Fruit fly (Drosophila melanogaster) whole organism, embryonic: ENCODE data around the gene Rlb1.

ENCODE experiments used
- Bgb ChIP-seq: fragments of 200-800 bp; sonication (Bioruptor generic); IDR thresholded peaks from 2 replicates; pipeline ENCODE4 v1.3.6; 2022; ENCODE audit warnings: missing biosample characterization, missing genetic modification characterization; ENCODE audit not compliant: partially characterized antibody
- Blimp-1 ChIP-seq: fragments of 200-800 bp; sonication (Bioruptor generic); optimal IDR thresholded peaks from 3 replicates; lab custom pipeline; 2018; ENCODE audit warnings: missing biosample characterization, missing genetic modification characterization, mild to moderate bottlenecking, moderate library complexity, missing genetic modification reagents
- CG11695 ChIP-seq: fragments of 200-800 bp; sonication (Bioruptor generic); IDR thresholded peaks from 3 replicates; pipeline ENCODE4 v1.3.6; 2022; ENCODE audit warnings: missing biosample characterization, missing genetic modification characterization
- CG14667 ChIP-seq: fragments of 200-800 bp; sonication (Bioruptor generic); IDR thresholded peaks from 2 replicates; pipeline ENCODE4 v1.3.6; 2022; ENCODE audit warnings: missing biosample characterization, missing genetic modification characterization
- CG17359 ChIP-seq: fragments of 200-800 bp; sonication (Bioruptor generic); optimal IDR thresholded peaks from 3 replicates; lab custom pipeline; 2018; ENCODE audit warnings: missing biosample characterization, mild to moderate bottlenecking, missing genetic modification characterization, moderate library complexity
- CG17612 ChIP-seq: fragments of 200-800 bp; sonication (Bioruptor generic); IDR thresholded peaks from 2 replicates; pipeline ENCODE4 v1.3.6; 2022; ENCODE audit warnings: missing biosample characterization, missing genetic modification characterization
- CG18262 ChIP-seq: fragments of 200-800 bp; optimal IDR thresholded peaks from 3 replicates; lab custom pipeline; 2019; ENCODE audit warnings: missing biosample characterization, mild to moderate bottlenecking, missing genetic modification characterization, moderate library complexity
- CG18599 ChIP-seq: fragments of 200-800 bp; sonication (Bioruptor generic); optimal IDR thresholded peaks from 3 replicates; lab custom pipeline; 2017; ENCODE audit warnings: missing biosample characterization, missing genetic modification characterization, mild to moderate bottlenecking, moderate library complexity, missing genetic modification reagents
- CG2199 ChIP-seq: fragments of 200-800 bp; sonication (Bioruptor generic); IDR thresholded peaks from 3 replicates; pipeline ENCODE4 v1.3.6; 2022; ENCODE audit warnings: missing biosample characterization, missing genetic modification characterization
- CG2875 ChIP-seq: fragments of 200-800 bp; sonication (Bioruptor generic); optimal IDR thresholded peaks from 2 replicates; lab custom pipeline; 2017; ENCODE audit warnings: missing biosample characterization, mild to moderate bottlenecking, missing genetic modification characterization, missing genetic modification reagents
- CG30020 ChIP-seq: fragments of 200-800 bp; optimal IDR thresholded peaks from 2 replicates; lab custom pipeline; 2019; ENCODE audit warnings: missing biosample characterization, mild to moderate bottlenecking, missing genetic modification characterization, moderate library complexity
- CG33557 ChIP-seq: fragments of 200-800 bp; sonication (Bioruptor generic); optimal IDR thresholded peaks from 2 replicates; lab custom pipeline; 2019; ENCODE audit warnings: missing biosample characterization, mild to moderate bottlenecking, missing genetic modification characterization, moderate library complexity
- CG3726 ChIP-seq: fragments of 200-800 bp; sonication (Bioruptor generic); IDR thresholded peaks from 3 replicates; pipeline ENCODE4, ENCODE4 v1.3.6; 2022; ENCODE audit warnings: missing biosample characterization, missing genetic modification characterization
- CG4328 ChIP-seq: fragments of 200-800 bp; sonication (Bioruptor generic); optimal IDR thresholded peaks from 3 replicates; lab custom pipeline; 2017; ENCODE audit warnings: missing biosample characterization, missing genetic modification reagents, missing genetic modification characterization
- CG5953 ChIP-seq: fragments of 200-800 bp; sonication (Bioruptor generic); IDR thresholded peaks from 2 replicates; pipeline ENCODE4 v1.3.6; 2022; ENCODE audit warnings: missing biosample characterization, missing genetic modification characterization
- CG6689 ChIP-seq: fragments of 200-800 bp; sonication (Bioruptor generic); IDR thresholded peaks from 2 replicates; pipeline ENCODE4 v1.3.6; 2022; ENCODE audit warnings: missing biosample characterization, missing genetic modification characterization
- CG8388 ChIP-seq: fragments of 200-800 bp; sonication (Bioruptor generic); optimal IDR thresholded peaks from 2 replicates; lab custom pipeline; 2019; ENCODE audit warnings: missing biosample characterization, mild to moderate bottlenecking, missing genetic modification characterization, moderate library complexity
- CG9609 ChIP-seq: fragments of 200-800 bp; sonication (Bioruptor generic); optimal IDR thresholded peaks from 3 replicates; lab custom pipeline; 2016; ENCODE audit warnings: missing biosample characterization, missing genetic modification characterization
- CG9797 ChIP-seq: fragments of 200-800 bp; sonication (Bioruptor generic); optimal IDR thresholded peaks from 3 replicates; lab custom pipeline; 2018; ENCODE audit warnings: missing biosample characterization, mild to moderate bottlenecking, missing genetic modification characterization
- Dad ChIP-seq: fragments of 200-800 bp; sonication (Bioruptor generic); optimal IDR thresholded peaks from 3 replicates; lab custom pipeline; 2016; ENCODE audit warnings: missing biosample characterization, missing genetic modification characterization
- Dip3 ChIP-seq: fragments of 200-800 bp; sonication (Bioruptor generic); optimal IDR thresholded peaks from 3 replicates; lab custom pipeline; 2016; ENCODE audit warnings: missing biosample characterization, missing genetic modification characterization
- Drgx ChIP-seq: fragments of 200-800 bp; sonication (Bioruptor generic); IDR thresholded peaks from 2 replicates; pipeline ENCODE4 v1.3.6; 2022; ENCODE audit warnings: missing biosample characterization, missing genetic modification characterization
- Hmx ChIP-seq: fragments of 200-800 bp; sonication (Bioruptor generic); optimal IDR thresholded peaks from 2 replicates; lab custom pipeline; 2016; ENCODE audit warnings: missing biosample characterization, missing genetic modification characterization
- Hr39 ChIP-seq: fragments of >200 bp; optimal IDR thresholded peaks from 2 replicates; lab custom pipeline; 2017
- Spps ChIP-seq: fragments of 200-800 bp; sonication (Bioruptor generic); optimal IDR thresholded peaks from 2 replicates; lab custom pipeline; 2018; ENCODE audit warnings: missing biosample characterization, mild to moderate bottlenecking, missing genetic modification characterization
- Sry-β ChIP-seq: fragments of 200-800 bp; sonication (Bioruptor generic); optimal IDR thresholded peaks from 2 replicates; lab custom pipeline; 2018; ENCODE audit warnings: missing biosample characterization, mild to moderate bottlenecking, missing genetic modification characterization, moderate library complexity
- Ssrp ChIP-seq: fragments of 200-800 bp; sonication (Bioruptor generic); optimal IDR thresholded peaks from 2 replicates; lab custom pipeline; 2018; ENCODE audit warnings: missing biosample characterization, mild to moderate bottlenecking, missing genetic modification characterization, moderate library complexity
- ac ChIP-seq: fragments of 200-800 bp; sonication (Bioruptor generic); optimal IDR thresholded peaks from 3 replicates; lab custom pipeline; 2017; ENCODE audit warnings: missing biosample characterization, mild to moderate bottlenecking, missing genetic modification characterization
- al ChIP-seq: fragments of 200-800 bp; sonication (Bioruptor generic); IDR thresholded peaks from 2 replicates; pipeline ENCODE4 v1.3.6; 2022; ENCODE audit warnings: missing biosample characterization, missing genetic modification characterization
- aop ChIP-seq: fragments of 200-800 bp; sonication (Bioruptor generic); IDR thresholded peaks from 2 replicates; pipeline ENCODE4 v1.3.6; 2022; ENCODE audit warnings: missing biosample characterization, missing genetic modification characterization
- br ChIP-seq: fragments of >200 bp; optimal IDR thresholded peaks from 2 replicates; lab custom pipeline; 2017
- chif ChIP-seq, 2 experiments: fragments of 200-800 bp; sonication (Bioruptor generic); optimal IDR thresholded peaks; 3 replicates each; lab custom pipeline; 2016; ENCODE audit warnings: missing biosample characterization in 2 of 2, missing genetic modification characterization in 2 of 2
- crol ChIP-seq: fragments of 200-800 bp; sonication (Bioruptor generic); IDR thresholded peaks from 2 replicates; pipeline ENCODE4 v1.3.6; 2022; ENCODE audit warnings: missing biosample characterization, missing genetic modification characterization
- dan ChIP-seq: fragments of 200-800 bp; sonication (Bioruptor generic); IDR thresholded peaks from 2 replicates; pipeline ENCODE4 v1.3.6; 2022; ENCODE audit warnings: missing biosample characterization, missing genetic modification characterization
- dimm ChIP-seq: fragments of 200-800 bp; sonication (Bioruptor generic); IDR thresholded peaks from 2 replicates; pipeline ENCODE4 v1.3.6; 2022; ENCODE audit warnings: missing biosample characterization, missing genetic modification characterization
- dmrt99B ChIP-seq: fragments of 200-800 bp; sonication (Bioruptor generic); optimal IDR thresholded peaks from 2 replicates; lab custom pipeline; 2018; ENCODE audit warnings: missing biosample characterization, mild to moderate bottlenecking, missing genetic modification characterization, moderate library complexity
- eve ChIP-seq, 2 experiments: fragments of >200 bp; optimal IDR thresholded peaks; 2 replicates each; lab custom pipeline; 2017; ENCODE audit warnings: missing biosample characterization in 2 of 2, missing genetic modification characterization in 2 of 2
- fd64A ChIP-seq: fragments of 200-800 bp; sonication (Bioruptor generic); optimal IDR thresholded peaks from 3 replicates; lab custom pipeline; 2018; ENCODE audit warnings: missing biosample characterization, mild to moderate bottlenecking, missing genetic modification characterization
- gcm ChIP-seq: fragments of 200-800 bp; sonication (Bioruptor generic); optimal IDR thresholded peaks from 2 replicates; lab custom pipeline; 2019; ENCODE audit warnings: missing biosample characterization, mild to moderate bottlenecking, missing genetic modification characterization, moderate library complexity
- hkb ChIP-seq, 2 experiments: fragments of 200-800 bp in 1 of 2; fragments of >200 bp in 1 of 2; sonication (Bioruptor generic) in 1 of 2; IDR thresholded peaks in 1 of 2; optimal IDR thresholded peaks in 1 of 2; 2 replicates each; pipeline versions ENCODE4 v1.3.6 to Lab custom; 2017 to 2022; ENCODE audit warnings: missing biosample characterization in 1 of 2, missing genetic modification characterization in 1 of 2
- kay ChIP-seq: fragments of 200-800 bp; sonication (Bioruptor generic); optimal IDR thresholded peaks from 2 replicates; lab custom pipeline; 2016; ENCODE audit warnings: missing biosample characterization, missing genetic modification characterization
- lbe ChIP-seq: fragments of 200-800 bp; sonication (Bioruptor generic); optimal IDR thresholded peaks from 2 replicates; lab custom pipeline; 2016; ENCODE audit warnings: missing biosample characterization, mild to moderate bottlenecking, missing genetic modification characterization
- maf-S ChIP-seq: fragments of 200-800 bp; sonication (Bioruptor generic); optimal IDR thresholded peaks from 2 replicates; lab custom pipeline; 2016; ENCODE audit warnings: missing biosample characterization, missing genetic modification characterization
- nmo ChIP-seq: fragments of 200-800 bp; sonication (Bioruptor generic); optimal IDR thresholded peaks from 2 replicates; lab custom pipeline; 2018; ENCODE audit warnings: missing biosample characterization, mild to moderate bottlenecking, missing genetic modification characterization, moderate library complexity
- sc ChIP-seq, 3 experiments: fragments of >200 bp in 2 of 3; fragments of 200-800 bp in 1 of 3; sonication (Bioruptor generic) in 1 of 3; optimal IDR thresholded peaks; 2 replicates in 2 of 3; 3 replicates in 1 of 3; lab custom pipeline; 2017; ENCODE audit warnings: mild to moderate bottlenecking in 1 of 3, missing biosample characterization in 1 of 3, missing genetic modification characterization in 1 of 3, missing genetic modification reagents in 1 of 3
- seq ChIP-seq: fragments of 200-800 bp; sonication (Bioruptor generic); IDR thresholded peaks from 2 replicates; pipeline ENCODE4 v1.3.6; 2022; ENCODE audit warnings: missing biosample characterization, missing genetic modification characterization
- tx ChIP-seq: fragments of 200-800 bp; sonication (Bioruptor generic); optimal IDR thresholded peaks from 2 replicates; lab custom pipeline; 2016; ENCODE audit warnings: missing biosample characterization, missing genetic modification characterization
- wdn ChIP-seq: fragments of 200-800 bp; sonication (Bioruptor generic); IDR thresholded peaks from 2 replicates; pipeline ENCODE4 v1.3.6; 2022; ENCODE audit warnings: missing biosample characterization, missing genetic modification characterization
- wor ChIP-seq: fragments of 200-800 bp; sonication (Bioruptor generic); IDR thresholded peaks from 2 replicates; pipeline ENCODE4 v1.3.6; 2022; ENCODE audit warnings: missing biosample characterization, missing genetic modification characterization
- zfh2 ChIP-seq: fragments of 200-800 bp; sonication (Bioruptor generic); optimal IDR thresholded peaks from 2 replicates; lab custom pipeline; 2016; ENCODE audit warnings: missing biosample characterization, missing genetic modification characterization

The Rlb1 gene

DNA sequence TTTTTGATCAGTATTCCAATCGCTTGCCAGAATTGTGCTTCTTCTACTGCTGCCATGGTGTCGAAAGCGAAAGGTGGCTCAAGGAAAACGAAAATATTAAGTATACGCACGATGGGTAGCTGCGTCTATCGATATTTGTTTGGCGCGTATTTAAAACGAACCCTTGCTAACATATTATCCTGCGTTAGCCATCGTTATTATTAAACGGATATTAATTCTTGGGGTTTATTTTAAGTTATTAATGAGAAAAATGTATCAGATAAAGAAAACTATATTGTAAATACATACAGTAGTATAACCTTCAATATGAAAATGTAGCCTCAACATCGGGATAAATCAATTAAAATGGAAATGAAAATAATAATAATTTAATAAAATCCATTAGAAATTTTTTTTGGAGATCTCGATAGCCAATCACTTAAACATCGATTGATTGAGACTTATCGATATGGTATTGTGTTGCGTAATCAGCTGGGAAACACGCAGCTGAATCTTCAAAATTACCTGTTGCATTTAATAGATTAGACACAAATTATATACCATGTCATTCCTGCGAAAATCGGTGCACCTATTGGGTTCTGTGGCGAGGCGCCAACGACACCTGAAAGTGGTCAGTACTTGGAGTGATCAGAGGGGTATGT lies 42.3 kb downstream of the Rlb1 start, which contains the start of the genes CG9386 and BckdhA (continued):
- TF ChIP-seq chif (GFP tag; optimal IDR thresholded peaks at IDR 0.05; lab: Kevin White, UChicago) (peak in 1 of 2 experiments; percentile 40), Drgx (GFP tag; lab: Robert Waterston, UW) (no peak), al (GFP tag; lab: Robert Waterston, UW) (peak; percentile 29; the same call in 1 of the 2 replicates), CG18599 (GFP tag; lab: Kevin White, UChicago) (no peak), wdn (GFP tag; lab: Robert Waterston, UW) (no peak), Spps (tag; lab: Kevin White, UChicago) (no peak), fd64A (GFP tag; lab: Kevin White, UChicago) (no peak), CG11695 (GFP tag; lab: Robert Waterston, UW) (no peak), Sry-β (peak; percentile 33), maf-S (GFP tag; lab: Kevin White, UChicago) (peak; percentile 46), crol (GFP tag; lab: Robert Waterston, UW) (no peak), Ssrp (tag; lab: Kevin White, UChicago) (peak; percentile 35), CG2199 (GFP tag; lab: Robert Waterston, UW) (no peak), CG9797 (no peak), CG30020 (tag; lab: Kevin White, UChicago) (peak; percentile 26), Dip3 (GFP tag; lab: Kevin White, UChicago) (peak; percentile 63), dimm (GFP tag; lab: Robert Waterston, UW) (no peak), seq (GFP tag; lab: Robert Waterston, UW) (no peak), gcm (GFP tag; lab: Kevin White, UChicago) (no peak), CG3726 (GFP tag; lab: Robert Waterston, UW) (no peak), hkb (optimal IDR thresholded peaks at IDR 0.05; lab: Kevin White, UChicago) (no peak), hkb (GFP tag; IDR thresholded peaks at IDR 0.05; lab: Robert Waterston, UW) (no peak), Blimp-1 (peak; percentile 65), eve (GFP tag; optimal IDR thresholded peaks at IDR 0.05; lab: Kevin White, UChicago) (no peak), aop (GFP tag; lab: Robert Waterston, UW) (no peak), CG5953 (GFP tag; lab: Robert Waterston, UW) (no peak), lbe (GFP tag; lab: Kevin White, UChicago) (no peak), CG17359 (tag; lab: Kevin White, UChicago) (peak; percentile 32), br (lab: Kevin White, UChicago) (no peak), nmo (GFP tag; lab: Kevin White, UChicago) (peak; percentile 66), zfh2 (GFP tag; lab: Kevin White, UChicago) (peak; percentile 58), dmrt99B (tag; lab: Kevin White, UChicago) (no peak), CG6689 (GFP tag; lab: Robert Waterston, UW) (peak; percentile 95), CG18262 (tag; lab: Kevin White, UChicago) (peak; percentile 56), ac (GFP tag; lab: Kevin White, UChicago) (no peak), CG2875 (GFP tag; lab: Kevin White, UChicago) (no peak), dan (no peak), sc (optimal IDR thresholded peaks at IDR 0.05; lab: Kevin White, UChicago) (no peak), sc (GFP tag; optimal IDR thresholded peaks at IDR 0.05; lab: Kevin White, UChicago) (no peak), CG33557 (peak; percentile 10), Hmx (GFP tag; lab: Kevin White, UChicago) (peak; percentile 32), wor (GFP tag; lab: Robert Waterston, UW) (no peak), CG4328 (peak; percentile 52), CG14667 (GFP tag; lab: Robert Waterston, UW) (no peak), tx (peak; percentile 18), Bgb (GFP tag; lab: Robert Waterston, UW) (peak; percentile 69), CG9609 (peak; percentile 65), kay (GFP tag; lab: Kevin White, UChicago) (peak; percentile 11), Hr39 (no peak), Dad (GFP tag; lab: Kevin White, UChicago) (peak; percentile 20), CG17612 (no peak), CG8388 (GFP tag; lab: Kevin White, UChicago) (peak; percentile 5)
